Worm (Caenorhabditis elegans): Measurements from ENCODE around the gene mop-25.1.

The mop-25.1 gene

DNA sequence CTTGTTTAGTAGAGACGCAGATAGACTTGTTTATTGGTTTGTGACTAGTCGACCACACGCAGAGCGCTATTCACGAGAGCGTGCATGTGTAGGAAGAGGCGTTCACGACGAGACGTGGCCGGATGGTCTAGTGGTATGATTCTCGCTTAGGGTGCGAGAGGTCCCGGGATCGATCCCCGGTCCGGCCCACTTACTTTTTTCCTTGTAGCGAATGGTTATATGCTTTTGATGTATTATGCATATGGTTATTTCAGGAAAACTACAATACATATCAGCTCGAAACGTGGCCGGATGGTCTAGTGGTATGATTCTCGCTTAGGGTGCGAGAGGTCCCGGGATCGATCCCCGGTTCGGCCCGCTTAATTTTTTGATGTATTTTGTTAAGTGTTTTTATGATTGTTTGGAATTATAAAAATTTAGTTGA is 42.0 kb upstream of the mop-25.1 start (continued):
- TF ChIP-seq nhr-232 (tag; optimal IDR thresholded peaks at IDR 0.05) (peak; percentile 76), gmeb-2 (tag; optimal IDR thresholded peaks at IDR 0.05) (peak; percentile 83), ceh-30 (tag; optimal IDR thresholded peaks at IDR 0.05) (peak; percentile 24), madf-2 (tag; optimal IDR thresholded peaks at IDR 0.05) (peak; percentile 79), ceh-31 (tag; optimal IDR thresholded peaks at IDR 0.05) (peak; percentile 72), tbx-2 (tag; optimal IDR thresholded peaks at IDR 0.05) (peak; percentile 87), K09A11.1 (tag; optimal IDR thresholded peaks at IDR 0.05; ENCODE audit: insufficient read depth) (peak; percentile 84), lim-6 (tag; optimal IDR thresholded peaks at IDR 0.05) (no peak), hlh-13 (GFP tag; optimal IDR thresholded peaks at IDR 0.05) (peak; percentile 78), mec-3 (tag; optimal IDR thresholded peaks at IDR 0.05; ENCODE audit: borderline replicate concordance) (no peak), ceh-34 (tag; optimal IDR thresholded peaks at IDR 0.05) (peak; percentile 76), pax-1 (tag; optimal IDR thresholded peaks at IDR 0.05) (peak; percentile 18), T23F11.4 (GFP tag; optimal IDR thresholded peaks at IDR 0.05) (peak; percentile 80), unc-42 (tag; optimal IDR thresholded peaks at IDR 0.05) (peak; percentile 55), dve-1 (tag; optimal IDR thresholded peaks at IDR 0.05) (peak; percentile 73), rnt-1 (tag; optimal IDR thresholded peaks at IDR 0.05) (peak; percentile 40), ceh-19 (GFP tag; optimal IDR thresholded peaks at IDR 0.05) (peak; percentile 73), hlh-6 (tag; optimal IDR thresholded peaks at IDR 0.05) (peak; percentile 89), sox-2 (GFP tag; IDR thresholded peaks at IDR 0.05) (peak; percentile 84), tbx-7 (tag; optimal IDR thresholded peaks at IDR 0.05) (peak; percentile 41), ztf-16 (tag; optimal IDR thresholded peaks at IDR 0.05) (peak; percentile 58), ceh-45 (GFP tag; IDR thresholded peaks at IDR 0.05) (peak; percentile 74; the same call in 1 of the 2 replicates), nfya-1 (tag; optimal IDR thresholded peaks at IDR 0.05) (peak; percentile 71), eyg-1 (tag; optimal IDR thresholded peaks at IDR 0.05) (peak; percentile 50)

DNA sequence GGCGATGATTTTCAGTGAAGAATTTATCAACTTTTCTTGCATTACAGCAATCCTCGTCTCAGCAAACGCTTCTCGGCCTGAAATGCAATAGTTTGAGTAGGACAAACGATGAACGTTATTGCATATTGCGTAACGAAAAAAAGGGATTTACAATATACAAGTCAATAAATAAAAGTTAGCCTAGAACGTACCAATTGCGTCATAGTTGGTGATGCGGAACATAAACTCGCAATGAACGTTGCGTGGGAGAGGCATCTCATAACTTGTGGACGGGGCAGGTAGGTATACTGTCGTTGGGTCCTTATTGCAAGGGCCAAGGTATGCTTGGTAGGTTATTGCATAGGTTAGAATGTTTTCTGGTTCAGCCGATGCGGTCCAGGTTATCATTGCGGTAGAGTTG is 41.2 kb upstream of the mop-25.1 start:
- no peak for TF ChIP-seq zip-5 (tag; optimal IDR thresholded peaks at IDR 0.05)
- TF ChIP-seq ref-2 (tag; optimal IDR thresholded peaks at IDR 0.05) = peak; percentile 1

DNA sequence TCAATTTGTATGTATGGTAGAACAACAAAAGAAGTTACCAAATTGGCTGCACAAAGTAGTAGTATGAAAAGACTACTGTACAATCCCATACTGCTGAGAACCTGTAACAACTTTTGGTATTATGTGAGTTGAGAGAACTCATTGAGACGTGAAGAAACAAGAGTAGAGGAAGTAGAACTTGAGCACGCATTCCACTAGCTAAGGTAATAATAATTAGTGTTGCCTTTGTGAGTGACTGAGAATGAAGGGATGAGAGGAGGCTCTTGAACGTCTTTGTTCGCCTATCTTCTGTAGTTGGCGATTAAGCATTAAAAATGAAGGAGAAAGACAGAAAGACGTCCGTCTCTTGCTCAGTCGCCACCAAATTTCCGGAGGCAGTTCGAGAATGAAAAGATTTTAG is 38.5 kb upstream of the mop-25.1 start, which contains the start of gene C16B8.4:
TSS of gene C16B8.4 (minus strand) at position 101 of the 400 bp plus-strand sequence.
- TF ChIP-seq unc-3 (GFP tag; conservative IDR thresholded peaks at IDR 0.05) = no peak
- no peak for TF ChIP-seq unc-3 (tag; optimal IDR thresholded peaks at IDR 0.05)
- no peak for TF ChIP-seq sox-2 (GFP tag; IDR thresholded peaks at IDR 0.05)
- no peak for TF ChIP-seq ama-1 (optimal IDR thresholded peaks at IDR 0.05)
- no peak for TF ChIP-seq K09A11.1 (tag; optimal IDR thresholded peaks at IDR 0.05; ENCODE audit: insufficient read depth)
- TF ChIP-seq unc-42 (tag; optimal IDR thresholded peaks at IDR 0.05) = no peak
- no peak for TF ChIP-seq fax-1 (tag; optimal IDR thresholded peaks at IDR 0.05)
- no peak for TF ChIP-seq odd-2 (tag; optimal IDR thresholded peaks at IDR 0.05)
- TF ChIP-seq ceh-6 (GFP tag; optimal IDR thresholded peaks at IDR 0.05) = no peak
- TF ChIP-seq K02D7.2 (tag; optimal IDR thresholded peaks at IDR 0.05) = no peak
- TF ChIP-seq ceh-48 (tag; optimal IDR thresholded peaks at IDR 0.05) = no peak
- no peak for TF ChIP-seq pros-1 (tag; optimal IDR thresholded peaks at IDR 0.05)
- TF ChIP-seq ztf-16 (tag; optimal IDR thresholded peaks at IDR 0.05) = no peak
- TF ChIP-seq dve-1 (tag; optimal IDR thresholded peaks at IDR 0.05) = no peak
- no peak for TF ChIP-seq pag-3 (tag; optimal IDR thresholded peaks at IDR 0.05; ENCODE audit: borderline replicate concordance)
- TF ChIP-seq hlh-13 (GFP tag; optimal IDR thresholded peaks at IDR 0.05) = no peak
- no peak for TF ChIP-seq C08G9.2 (tag; optimal IDR thresholded peaks at IDR 0.05)
- TF ChIP-seq lim-6 (tag; optimal IDR thresholded peaks at IDR 0.05) = no peak

DNA sequence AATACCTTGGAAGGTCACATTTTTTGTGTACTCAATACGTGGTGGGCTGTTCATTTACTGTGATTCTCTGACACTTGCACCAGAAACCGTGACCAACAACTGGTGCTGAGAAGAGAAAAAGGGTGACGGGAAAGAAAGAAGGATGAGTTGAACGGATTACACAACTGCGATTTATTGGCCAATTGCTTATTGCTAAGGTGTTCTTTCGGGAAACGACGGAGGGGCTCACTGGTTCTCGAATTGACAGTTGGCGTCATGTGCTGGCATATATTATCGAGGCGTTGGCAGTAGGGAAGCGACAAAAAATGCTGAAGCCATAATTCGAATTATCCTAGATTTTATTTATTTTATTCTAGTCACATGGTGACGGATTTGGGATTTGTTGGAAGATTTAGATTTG is 37.9 kb upstream of the mop-25.1 start:
- no peak for TF ChIP-seq fkh-6 (tag; optimal IDR thresholded peaks at IDR 0.05)
- no peak for TF ChIP-seq pqm-1 (tag; optimal IDR thresholded peaks at IDR 0.05)
- TF ChIP-seq unc-55 (GFP tag; optimal IDR thresholded peaks at IDR 0.05) = no peak
- no peak for TF ChIP-seq K09A11.1 (tag; optimal IDR thresholded peaks at IDR 0.05; ENCODE audit: insufficient read depth)
- no peak for TF ChIP-seq F13H6.1 (tag; optimal IDR thresholded peaks at IDR 0.05)
- TF ChIP-seq ceh-48 (tag; optimal IDR thresholded peaks at IDR 0.05) = no peak
- TF ChIP-seq pros-1 (tag; optimal IDR thresholded peaks at IDR 0.05) = no peak
- TF ChIP-seq nhr-232 (tag; optimal IDR thresholded peaks at IDR 0.05) = no peak
- no peak for TF ChIP-seq ama-1 (optimal IDR thresholded peaks at IDR 0.05)

All from whole organism, late embryonic.